Worm (Caenorhabditis elegans): ENCODE results near the gene nlp-46.
A peak's percentile ranks its signal among the peaks of the same experiment; 100 is the strongest.

Gene nlp-46

DNA sequence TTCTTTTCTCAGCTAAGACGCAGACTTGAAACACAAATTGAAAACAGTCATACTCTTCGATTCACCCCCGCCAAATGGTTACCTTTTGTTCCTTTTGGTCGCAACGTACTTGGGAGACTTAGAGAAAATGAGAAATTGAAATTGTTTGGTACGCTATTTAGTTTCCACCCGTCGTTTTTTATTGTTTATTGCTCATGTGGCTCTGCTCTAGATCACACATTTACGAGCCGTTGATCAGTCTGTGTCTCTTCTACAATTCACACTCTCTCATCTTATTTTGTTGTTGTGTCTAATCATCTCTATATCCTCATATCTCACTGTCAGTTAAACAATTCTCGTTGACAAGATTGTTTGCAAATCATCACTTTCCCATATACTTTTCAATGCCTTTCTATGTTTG lies 18.1 kb downstream of the nlp-46 start:
- no peak for TF ChIP-seq fos-1 (tag; optimal IDR thresholded peaks at IDR 0.05)
- no peak for TF ChIP-seq mml-1 (tag; optimal IDR thresholded peaks at IDR 0.05)
- TF ChIP-seq egl-5 (tag; optimal IDR thresholded peaks at IDR 0.05): peak; percentile 79
- TF ChIP-seq ztf-4 (tag; optimal IDR thresholded peaks at IDR 0.05): no peak
- no peak for TF ChIP-seq ZK546.5 (tag; optimal IDR thresholded peaks at IDR 0.05)
- no peak for TF ChIP-seq daf-12 (tag; optimal IDR thresholded peaks at IDR 0.05)
- peak; percentile 43 for TF ChIP-seq pha-4 (tag; optimal IDR thresholded peaks at IDR 0.05)
- no peak for TF ChIP-seq ceh-9 (tag; optimal IDR thresholded peaks at IDR 0.05)
- no peak for TF ChIP-seq lin-15B (tag; optimal IDR thresholded peaks at IDR 0.05)
- TF ChIP-seq snpc-4 (tag; optimal IDR thresholded peaks at IDR 0.05): peak; percentile 48

DNA sequence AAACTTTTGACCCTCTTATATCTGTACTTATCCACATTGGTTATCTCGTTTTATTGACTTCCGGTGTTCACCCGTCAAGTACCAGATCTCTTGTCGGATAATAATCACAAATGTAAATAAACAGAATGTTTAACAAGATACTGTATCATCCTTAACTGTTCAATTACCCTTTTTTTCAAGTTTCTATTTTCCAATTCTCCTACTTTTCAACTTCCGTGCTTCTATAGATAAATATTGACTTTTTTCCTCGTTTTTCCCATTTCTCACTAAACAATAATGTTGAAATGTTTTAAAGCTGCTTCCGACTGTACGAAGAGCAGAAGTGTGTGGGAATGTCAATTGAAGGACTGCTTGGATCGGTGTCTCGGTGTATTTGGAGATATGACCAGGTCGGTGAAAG lies 19.2 kb downstream of the nlp-46 start, which contains the start of gene inx-11:
TSS of gene inx-11 (plus strand) at position 301 of the 400 bp plus-strand sequence.
- TF ChIP-seq ceh-9 (tag; optimal IDR thresholded peaks at IDR 0.05) (no peak), sea-2 (GFP tag; optimal IDR thresholded peaks at IDR 0.05) (no peak), pha-4 (tag; optimal IDR thresholded peaks at IDR 0.05) (peak; percentile 75), ztf-11 (tag; optimal IDR thresholded peaks at IDR 0.05) (no peak)

DNA sequence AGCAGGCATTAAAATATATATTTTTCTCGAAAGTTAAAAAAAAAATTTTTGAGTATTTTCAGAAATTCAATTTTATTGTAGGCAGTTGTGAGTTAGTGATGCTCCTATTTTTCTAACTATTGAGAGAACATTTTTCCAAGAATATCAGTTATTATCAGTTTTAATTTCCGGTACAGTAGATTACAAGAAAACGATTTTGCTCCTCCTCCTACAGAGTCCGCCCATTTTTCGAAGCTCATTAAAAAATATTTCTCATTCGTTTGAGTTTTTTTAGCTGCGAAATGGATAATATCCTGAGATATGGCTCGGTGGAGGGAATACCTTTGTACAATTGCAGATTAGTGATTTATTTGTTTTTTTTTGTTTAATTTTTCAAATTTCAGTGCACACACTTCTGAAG lies 21.5 kb downstream of the nlp-46 start, which contains the start of gene srt-39:
TSS of gene srt-39 (plus strand) at position 301 of the 400 bp plus-strand sequence.
- TF ChIP-seq nhr-28 (tag; optimal IDR thresholded peaks at IDR 0.05): no peak
- no peak for TF ChIP-seq nfya-1 (tag; optimal IDR thresholded peaks at IDR 0.05; ENCODE audit: insufficient read depth)
- no peak for TF ChIP-seq nhr-76 (tag; optimal IDR thresholded peaks at IDR 0.05)
- TF ChIP-seq lin-39 (tag; optimal IDR thresholded peaks at IDR 0.05): no peak
- TF ChIP-seq ztf-11 (tag; optimal IDR thresholded peaks at IDR 0.05): no peak
- no peak for TF ChIP-seq ama-1 (optimal IDR thresholded peaks at IDR 0.05)
- no peak for TF ChIP-seq ceh-9 (tag; optimal IDR thresholded peaks at IDR 0.05)
- TF ChIP-seq skn-1 (tag; optimal IDR thresholded peaks at IDR 0.05): no peak
- TF ChIP-seq nhr-23 (tag; optimal IDR thresholded peaks at IDR 0.05): no peak
- TF ChIP-seq elt-2 (tag; optimal IDR thresholded peaks at IDR 0.05): no peak
- no peak for TF ChIP-seq hmg-11 (tag; optimal IDR thresholded peaks at IDR 0.05)
- TF ChIP-seq pqm-1 (tag; optimal IDR thresholded peaks at IDR 0.05): no peak
- no peak for TF ChIP-seq ceh-28 (tag; optimal IDR thresholded peaks at IDR 0.05)
- TF ChIP-seq ZK546.5 (tag; optimal IDR thresholded peaks at IDR 0.05): no peak
- TF ChIP-seq eor-1 (tag; optimal IDR thresholded peaks at IDR 0.05): no peak
- no peak for TF ChIP-seq nhr-43 (tag; optimal IDR thresholded peaks at IDR 0.05; ENCODE audit: poor library complexity, severe bottlenecking)
- TF ChIP-seq sea-2 (GFP tag; optimal IDR thresholded peaks at IDR 0.05): no peak
- no peak for TF ChIP-seq ceh-16 (tag; optimal IDR thresholded peaks at IDR 0.05)
- no peak for TF ChIP-seq nhr-25 (tag; optimal IDR thresholded peaks at IDR 0.05)
- no peak for TF ChIP-seq unc-39 (tag; optimal IDR thresholded peaks at IDR 0.05)

DNA sequence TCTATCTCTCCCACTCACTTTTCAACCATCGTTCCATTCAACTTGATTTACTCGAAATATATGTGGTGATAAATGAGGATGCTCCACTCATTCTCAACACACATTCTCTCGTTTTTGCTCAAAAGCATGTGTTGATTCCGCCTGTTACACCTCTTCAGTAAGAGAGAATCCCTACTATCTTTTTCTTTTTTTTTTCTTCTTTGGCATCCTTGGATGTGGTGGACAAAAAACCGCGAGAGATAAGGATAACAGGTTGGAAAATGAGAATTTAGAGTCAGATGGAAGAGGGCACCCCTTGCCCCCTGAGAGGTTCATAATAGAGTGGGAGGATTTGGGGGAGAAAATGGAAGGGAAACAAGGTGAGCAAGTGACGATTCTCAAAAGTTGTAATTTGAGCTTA lies 27.1 kb downstream of the nlp-46 start:
- TF ChIP-seq ceh-16 (tag; optimal IDR thresholded peaks at IDR 0.05) (no peak), egl-5 (tag; optimal IDR thresholded peaks at IDR 0.05) (peak; percentile 18), nfya-1 (tag; optimal IDR thresholded peaks at IDR 0.05; ENCODE audit: insufficient read depth) (peak; percentile 23)

DNA sequence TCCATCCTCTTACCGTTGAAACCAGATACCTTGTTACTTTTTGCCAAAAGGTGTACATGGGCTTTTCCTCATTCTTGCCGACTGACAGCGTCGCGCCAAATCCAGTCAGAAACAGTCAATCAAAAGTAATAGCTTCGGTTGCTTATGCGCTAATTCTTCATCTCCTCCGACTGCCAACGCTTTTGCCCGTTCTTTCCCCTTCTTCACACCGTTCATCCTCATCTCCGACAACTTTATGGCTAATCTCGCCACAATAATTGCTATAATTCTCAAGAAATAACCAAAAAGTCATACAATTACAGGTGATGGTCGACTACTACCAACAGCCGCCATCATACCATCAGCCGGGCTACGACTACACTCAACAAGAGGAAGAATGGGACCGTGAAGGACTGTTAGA lies 28.0 kb downstream of the nlp-46 start, which contains the start of gene atn-1:
TSS of gene atn-1 (plus strand) at position 301 of the 400 bp plus-strand sequence.
- TF ChIP-seq nhr-12 (tag; optimal IDR thresholded peaks at IDR 0.05) (no peak), unc-62 (GFP tag; optimal IDR thresholded peaks at IDR 0.05) (no peak), lsy-12 (tag; optimal IDR thresholded peaks at IDR 0.05) (no peak), mdl-1 (tag; optimal IDR thresholded peaks at IDR 0.05) (no peak), elt-1 (tag; optimal IDR thresholded peaks at IDR 0.05) (no peak), ceh-82 (tag; optimal IDR thresholded peaks at IDR 0.05) (no peak), fkh-10 (GFP tag; optimal IDR thresholded peaks at IDR 0.05) (no peak), pha-4 (tag; optimal IDR thresholded peaks at IDR 0.05) (no peak), nhr-237 (tag; optimal IDR thresholded peaks at IDR 0.05) (no peak), fos-1 (tag; optimal IDR thresholded peaks at IDR 0.05) (no peak), skn-1 (tag; optimal IDR thresholded peaks at IDR 0.05) (no peak), mml-1 (tag; optimal IDR thresholded peaks at IDR 0.05) (no peak), nhr-11 (tag; optimal IDR thresholded peaks at IDR 0.05) (no peak)

All from whole organism, L3 larva.